Worm (Caenorhabditis elegans) whole organism, L2 larva: ENCODE results near the gene ztf-1.

Experiments used
- C34F6.9 ChIP-seq: fragments of 150-350 bp; optimal IDR thresholded peaks from 2 replicates; lab custom pipeline; 2014; ENCODE audit warnings: missing biosample characterization, missing genetic modification characterization
- R02D3.7 ChIP-seq: fragments of 150-350 bp; optimal IDR thresholded peaks from 2 replicates; lab custom pipeline; 2014; ENCODE audit warnings: missing biosample characterization, missing genetic modification characterization
- Y55F3AM.14 ChIP-seq: fragments of 200-800 bp; sonication (Bioruptor generic); optimal IDR thresholded peaks from 2 replicates; lab custom pipeline; 2018; ENCODE audit warnings: mild to moderate bottlenecking, missing genetic modification characterization, missing compliant biosample characterization
- alr-1 ChIP-seq: fragments of 150-350 bp; optimal IDR thresholded peaks from 2 replicates; lab custom pipeline; 2014; ENCODE audit warnings: missing biosample characterization, missing genetic modification characterization
- aly-2 ChIP-seq: fragments of 150-350 bp; optimal IDR thresholded peaks from 2 replicates; lab custom pipeline; 2014; ENCODE audit warnings: missing biosample characterization, missing genetic modification characterization
- ama-1 ChIP-seq: fragments of 150-350 bp; optimal IDR thresholded peaks from 2 replicates; lab custom pipeline; 2018; ENCODE audit warnings: inconsistent platforms
- ceh-16 ChIP-seq: fragments of 150-350 bp; optimal IDR thresholded peaks from 2 replicates; lab custom pipeline; 2014; ENCODE audit warnings: missing biosample characterization, missing genetic modification characterization
- ceh-82 ChIP-seq: fragments of 150-350 bp; optimal IDR thresholded peaks from 2 replicates; lab custom pipeline; 2014; ENCODE audit warnings: missing biosample characterization, missing genetic modification characterization
- crh-2 ChIP-seq: sonication (generic microtip); optimal IDR thresholded peaks from 2 replicates; lab custom pipeline; 2017; ENCODE audit warnings: missing biosample characterization, missing genetic modification characterization
- dmd-4 ChIP-seq: sonication (generic microtip); optimal IDR thresholded peaks from 2 replicates; lab custom pipeline; 2017; ENCODE audit warnings: missing biosample characterization, missing genetic modification characterization
- elt-1 ChIP-seq: fragments of 150-350 bp; optimal IDR thresholded peaks from 2 replicates; lab custom pipeline; 2014; ENCODE audit warnings: missing biosample characterization, missing genetic modification characterization
- elt-3 ChIP-seq: sonication (generic microtip); optimal IDR thresholded peaks from 2 replicates; lab custom pipeline; 2017; ENCODE audit warnings: missing biosample characterization, missing genetic modification characterization
- fos-1 ChIP-seq: fragments of 150-350 bp; optimal IDR thresholded peaks from 2 replicates; lab custom pipeline; 2014; ENCODE audit warnings: missing biosample characterization, missing genetic modification characterization
- gmeb-1 ChIP-seq: fragments of 150-350 bp; optimal IDR thresholded peaks from 2 replicates; lab custom pipeline; 2014; ENCODE audit warnings: missing biosample characterization, missing genetic modification characterization
- lin-11 ChIP-seq: fragments of 150-350 bp; sonication (generic microtip); optimal IDR thresholded peaks from 2 replicates; lab custom pipeline; 2014; ENCODE audit warnings: missing biosample characterization, missing genetic modification characterization, inconsistent platforms, mixed read lengths
- lin-13 ChIP-seq: fragments of 150-350 bp; optimal IDR thresholded peaks from 2 replicates; lab custom pipeline; 2014; ENCODE audit warnings: missing biosample characterization, missing genetic modification reagents, missing genetic modification characterization
- lin-39 ChIP-seq: fragments of 150-350 bp; optimal IDR thresholded peaks from 2 replicates; lab custom pipeline; 2014; ENCODE audit warnings: missing biosample characterization, missing genetic modification reagents, missing genetic modification characterization
- lsy-2 ChIP-seq, 2 experiments: fragments of 150-350 bp in 1 of 2; sonication (generic microtip) in 1 of 2; optimal IDR thresholded peaks; 2 replicates each; lab custom pipeline; 2014 to 2017; ENCODE audit warnings: missing biosample characterization in 2 of 2, missing genetic modification characterization in 2 of 2
- mbf-1 ChIP-seq: sonication (generic microtip); optimal IDR thresholded peaks from 2 replicates; lab custom pipeline; 2017; ENCODE audit warnings: missing biosample characterization, missing genetic modification characterization
- mdl-1 ChIP-seq, 2 experiments: fragments of 150-350 bp in 1 of 2; sonication (generic microtip) in 1 of 2; optimal IDR thresholded peaks; 2 replicates each; lab custom pipeline; 2017; ENCODE audit warnings: missing biosample characterization in 2 of 2, missing genetic modification characterization in 2 of 2
- nhr-10 ChIP-seq: sonication (generic microtip); optimal IDR thresholded peaks from 2 replicates; lab custom pipeline; 2017; ENCODE audit warnings: missing biosample characterization, missing genetic modification characterization
- nhr-11 ChIP-seq: fragments of 150-350 bp; optimal IDR thresholded peaks from 2 replicates; lab custom pipeline; 2014; ENCODE audit warnings: missing biosample characterization, missing genetic modification characterization
- nhr-12 ChIP-seq: fragments of 150-350 bp; optimal IDR thresholded peaks from 2 replicates; lab custom pipeline; 2014; ENCODE audit warnings: missing biosample characterization, missing genetic modification characterization
- nhr-129 ChIP-seq: fragments of 150-350 bp; optimal IDR thresholded peaks from 2 replicates; lab custom pipeline; 2014; ENCODE audit warnings: missing biosample characterization, missing genetic modification characterization
- nhr-6 ChIP-seq: fragments of 150-350 bp; optimal IDR thresholded peaks from 2 replicates; lab custom pipeline; 2014; ENCODE audit warnings: missing biosample characterization, missing genetic modification characterization
- peb-1 ChIP-seq: fragments of 150-350 bp; optimal IDR thresholded peaks from 2 replicates; lab custom pipeline; 2014; ENCODE audit warnings: missing biosample characterization, missing genetic modification characterization
- sem-4 ChIP-seq: fragments of 150-350 bp; optimal IDR thresholded peaks from 2 replicates; lab custom pipeline; 2014; ENCODE audit warnings: missing biosample characterization, missing genetic modification reagents, missing genetic modification characterization
- skn-1 ChIP-seq: sonication (generic microtip); optimal IDR thresholded peaks from 2 replicates; lab custom pipeline; 2017; ENCODE audit warnings: missing biosample characterization, missing genetic modification characterization
- sma-9 ChIP-seq, 2 experiments: fragments of 150-350 bp in 1 of 2; sonication (generic microtip) in 1 of 2; optimal IDR thresholded peaks; 2 replicates each; lab custom pipeline; 2014 to 2016; ENCODE audit warnings: missing genetic modification characterization in 2 of 2, mild to moderate bottlenecking in 1 of 2, missing biosample characterization in 1 of 2, missing compliant biosample characterization in 1 of 2, missing genetic modification reagents in 1 of 2, moderate library complexity in 1 of 2
- unc-39 ChIP-seq: fragments of 150-350 bp; optimal IDR thresholded peaks from 2 replicates; lab custom pipeline; 2014; ENCODE audit warnings: missing biosample characterization, missing genetic modification characterization
- unc-55 ChIP-seq: fragments of 150-350 bp; sonication (generic microtip); optimal IDR thresholded peaks from 3 replicates; lab custom pipeline; 2014; ENCODE audit warnings: missing biosample characterization, missing genetic modification reagents, missing genetic modification characterization
- unc-62 ChIP-seq: fragments of 150-350 bp; optimal IDR thresholded peaks from 2 replicates; lab custom pipeline; 2014; ENCODE audit warnings: missing biosample characterization, missing genetic modification reagents, missing genetic modification characterization
- zag-1 ChIP-seq: fragments of 150-350 bp; optimal IDR thresholded peaks from 2 replicates; lab custom pipeline; 2014; ENCODE audit warnings: missing biosample characterization, missing genetic modification characterization
- ztf-1 ChIP-seq: fragments of 200-800 bp; sonication (Bioruptor generic); conservative IDR thresholded peaks from 2 replicates; pipeline ENCODE4 v1.3.6; 2022; ENCODE audit warnings: missing genetic modification characterization, missing compliant biosample characterization
- ztf-11 ChIP-seq: sonication (generic microtip); optimal IDR thresholded peaks from 2 replicates; lab custom pipeline; 2017; ENCODE audit warnings: missing biosample characterization, missing genetic modification characterization
- ztf-4 ChIP-seq: fragments of 150-350 bp; optimal IDR thresholded peaks from 2 replicates; lab custom pipeline; 2014; ENCODE audit warnings: missing biosample characterization, missing genetic modification characterization

Gene ztf-1

ce11 chrIII:8792251-8792650 is at the start of gene ztf-1:
Gene ztf-1 (minus strand): TSS chrIII:8792351.
- TF ChIP-seq peb-1 (tag; lab: Kevin White, UChicago) (no peak), nhr-12 (tag; lab: Kevin White, UChicago) (no peak), ceh-82 (no peak), ztf-1 (GFP tag; lab: Robert Waterston, UW) (no peak), mbf-1 (tag; lab: Kevin White, UChicago) (no peak), elt-3 (no peak), ztf-11 (tag; lab: Kevin White, UChicago) (no peak), dmd-4 (tag; lab: Kevin White, UChicago) (no peak), unc-55 (GFP tag; lab: Kevin White, UChicago) (no peak), lin-39 (no peak), nhr-129 (tag; lab: Kevin White, UChicago) (no peak), C34F6.9 (no peak)

- TF ChIP-seq ztf-4 = no peak
- no peak for TF ChIP-seq nhr-10 (tag; lab: Kevin White, UChicago)
Observed at ce11 chrIII:8839813-8840212, 47.7 kb upstream of the ztf-1 start.

ce11 chrIII:8838075-8838474 is 45.9 kb upstream of the ztf-1 start, which contains the start of gene F44E2.4:
Gene F44E2.4 (minus strand): TSS chrIII:8838424.
- TF ChIP-seq ceh-16 (tag; lab: Kevin White, UChicago) (peak; percentile 6), nhr-6 (tag; lab: Kevin White, UChicago) (no peak), elt-1 (peak; percentile 44)

DNA sequence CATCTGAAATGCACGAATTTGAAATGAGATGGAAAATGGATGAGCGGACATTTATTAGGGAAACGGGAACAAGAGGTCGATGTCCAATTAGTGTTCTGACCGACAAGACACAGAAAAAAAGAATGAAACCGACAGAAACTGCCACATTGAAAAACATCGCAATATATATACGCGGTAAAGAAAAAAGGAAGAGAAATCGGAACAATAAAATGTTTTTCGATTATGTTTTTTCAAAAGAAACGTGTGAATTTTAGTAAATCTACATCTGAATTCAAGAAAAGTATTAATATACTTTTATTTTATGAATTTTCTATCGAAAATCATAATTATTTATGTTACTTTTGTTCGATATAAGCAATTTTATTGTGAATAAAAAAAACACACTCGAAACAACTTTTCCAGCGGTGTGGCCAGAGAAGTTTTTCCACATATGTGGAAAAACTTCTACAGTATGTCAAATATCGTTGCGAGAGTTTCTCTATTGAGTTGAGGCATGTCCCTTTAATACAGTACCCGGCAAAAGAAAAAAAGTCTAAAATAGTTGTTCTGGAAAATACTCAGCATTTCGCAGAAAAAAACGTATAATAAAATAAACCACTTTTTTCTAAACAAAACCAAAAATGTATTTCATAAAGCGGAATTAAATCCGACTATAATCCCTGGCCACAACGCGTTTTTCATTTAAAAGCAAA is 39.1 kb upstream of the ztf-1 start, which contains the start of gene F44E2.10:
TSS of gene F44E2.10 (minus strand) at position 51 of the 692 bp plus-strand sequence.
- TF ChIP-seq skn-1 (tag; lab: Kevin White, UChicago) (no peak), alr-1 (tag; lab: Kevin White, UChicago) (no peak), crh-2 (tag; lab: Kevin White, UChicago) (no peak), dmd-4 (tag; lab: Kevin White, UChicago) (no peak), unc-39 (tag; lab: Kevin White, UChicago) (no peak), Y55F3AM.14 (GFP tag; lab: Kevin White, UChicago) (no peak), ztf-1 (GFP tag; lab: Robert Waterston, UW) (no peak), aly-2 (tag; lab: Kevin White, UChicago) (no peak), nhr-11 (no peak), sem-4 (tag; lab: Kevin White, UChicago) (no peak), lin-11 (no peak), gmeb-1 (tag; lab: Kevin White, UChicago) (no peak), ztf-11 (tag; lab: Kevin White, UChicago) (no peak), mdl-1 (tag; optimal IDR thresholded peaks at IDR 0.05; lab: Kevin White, UChicago) (no peak)

ce11 chrIII:8829245-8829644 is 37.1 kb upstream of the ztf-1 start, which contains the start of gene F44E2.3:
Gene F44E2.3 (minus strand): TSS chrIII:8829305.
- TF ChIP-seq unc-62 (GFP tag; lab: Kevin White, UChicago) (no peak), ama-1 (no peak), fos-1 (tag; lab: Kevin White, UChicago) (peak; percentile 1), gmeb-1 (tag; lab: Kevin White, UChicago) (no peak), unc-55 (GFP tag; lab: Kevin White, UChicago) (peak; percentile 38), sma-9 (GFP tag; optimal IDR thresholded peaks at IDR 0.05; lab: Kevin White, UChicago) (no peak), sma-9 (tag; optimal IDR thresholded peaks at IDR 0.05; lab: Kevin White, UChicago) (no peak), C34F6.9 (peak; percentile 10), nhr-6 (tag; lab: Kevin White, UChicago) (no peak), lsy-2 (tag; optimal IDR thresholded peaks at IDR 0.05; lab: Kevin White, UChicago) (no peak), nhr-12 (tag; lab: Kevin White, UChicago) (no peak), zag-1 (tag; lab: Kevin White, UChicago) (no peak), R02D3.7 (tag; lab: Kevin White, UChicago) (no peak), lin-13 (GFP tag; lab: Kevin White, UChicago) (no peak), peb-1 (tag; lab: Kevin White, UChicago) (no peak), ztf-1 (GFP tag; lab: Robert Waterston, UW) (no peak)
